Worm (Caenorhabditis elegans): Measurements from ENCODE around the gene R12H7.4.

DNA sequence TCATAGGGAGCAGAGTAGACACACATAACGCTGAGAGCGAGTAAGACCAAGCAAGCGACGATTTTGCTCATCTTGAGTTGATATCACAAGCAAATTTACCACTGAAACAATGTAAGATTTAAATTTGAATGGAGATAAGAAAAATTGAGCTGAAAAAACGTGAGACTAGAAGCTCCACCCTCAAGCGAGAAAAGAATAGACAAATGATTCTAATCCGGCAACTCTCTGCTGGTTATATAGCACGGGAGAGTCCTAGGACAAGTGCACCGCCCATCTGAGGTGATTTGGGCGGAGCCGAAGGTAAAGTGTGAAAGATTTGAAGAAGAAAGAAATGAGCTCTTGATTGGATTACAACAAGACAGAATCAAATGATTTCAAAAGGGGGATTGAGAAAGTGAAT lies 38.6 kb upstream of the R12H7.4 start, which contains the start of gene nlp-3:
- TF ChIP-seq tab-1 (GFP tag; IDR thresholded peaks at IDR 0.05) (no peak), flt-1 (GFP tag; IDR thresholded peaks at IDR 0.05) (no peak), T22C8.4 (GFP tag; IDR thresholded peaks at IDR 0.05) (no peak)
